Fruit fly (Drosophila melanogaster): ENCODE measurements around the gene CG15219.

The CG15219 gene

dm6 chr2L:22146247-22146646 lies 40.9 kb upstream of the CG15219 start (continued):
- TF ChIP-seq CG7928 (GFP tag; optimal IDR thresholded peaks at IDR 0.05) (no peak), gcm (GFP tag; optimal IDR thresholded peaks at IDR 0.05) (no peak), CG10267 (tag; optimal IDR thresholded peaks at IDR 0.05) (no peak), h (optimal IDR thresholded peaks at IDR 0.05) (no peak), pfk (GFP tag; optimal IDR thresholded peaks at IDR 0.05) (no peak), sd (tag; optimal IDR thresholded peaks at IDR 0.05) (no peak), bowl (GFP tag; IDR thresholded peaks at IDR 0.05) (no peak), Dll (GFP tag; IDR thresholded peaks at IDR 0.05; ENCODE audit: partially characterized antibody) (peak; percentile 59; the same call in 3 of the 4 replicates), BEAF-32 (GFP tag; optimal IDR thresholded peaks at IDR 0.05) (peak; percentile 62), CG6854 (GFP tag; optimal IDR thresholded peaks at IDR 0.05) (no peak), dan (GFP tag; IDR thresholded peaks at IDR 0.05) (no peak), mld (GFP tag; IDR thresholded peaks at IDR 0.05; ENCODE audit: partially characterized antibody) (no peak), Sry-δ (GFP tag; optimal IDR thresholded peaks at IDR 0.05) (peak; percentile 28), sima (GFP tag; optimal IDR thresholded peaks at IDR 0.05) (no peak), MTF-1 (GFP tag; optimal IDR thresholded peaks at IDR 0.05; ENCODE audit: borderline replicate concordance) (no peak), nerfin-2 (GFP tag; IDR thresholded peaks at IDR 0.05; ENCODE audit: partially characterized antibody) (0 out of 2 replicates have a peak, but pooled peaks have one; percentile 22), Spps (tag; optimal IDR thresholded peaks at IDR 0.05) (no peak), CG13287 (GFP tag; IDR thresholded peaks at IDR 0.05; ENCODE audit: partially characterized antibody) (peak; percentile 73), pum (GFP tag; optimal IDR thresholded peaks at IDR 0.05) (no peak), zen2 (GFP tag; IDR thresholded peaks at IDR 0.05; ENCODE audit: partially characterized antibody) (peak; percentile 21; the same call in 1 of the 3 replicates), sna (GFP tag; IDR thresholded peaks at IDR 0.05; ENCODE audit: partially characterized antibody) (no peak), Asciz (GFP tag; optimal IDR thresholded peaks at IDR 0.05) (no peak), CG17186 (GFP tag; optimal IDR thresholded peaks at IDR 0.05) (no peak), CG10565 (GFP tag; optimal IDR thresholded peaks at IDR 0.05) (no peak), unc-4 (GFP tag; IDR thresholded peaks at IDR 0.05; ENCODE audit: partially characterized antibody) (peak; percentile 67), Nf-YB (GFP tag; optimal IDR thresholded peaks at IDR 0.05) (no peak), Doc3 (GFP tag; IDR thresholded peaks at IDR 0.05; ENCODE audit: partially characterized antibody) (peak; percentile 48; the same call in 2 of the 3 replicates), exex (tag; optimal IDR thresholded peaks at IDR 0.05) (no peak), Fer3 (tag; optimal IDR thresholded peaks at IDR 0.05) (no peak), Jarid2 (GFP tag; optimal IDR thresholded peaks at IDR 0.05) (no peak), CG16813 (GFP tag; IDR thresholded peaks at IDR 0.05; ENCODE audit: partially characterized antibody) (no peak; the same call in 2 of the 3 replicates), Rfx (GFP tag; IDR thresholded peaks at IDR 0.05) (no peak), Bteb2 (GFP tag; optimal IDR thresholded peaks at IDR 0.05) (no peak), CG7963 (GFP tag; IDR thresholded peaks at IDR 0.05; ENCODE audit: partially characterized antibody) (no peak), NC2β (GFP tag; optimal IDR thresholded peaks at IDR 0.05) (no peak), Elba2 (GFP tag; optimal IDR thresholded peaks at IDR 0.05) (no peak), Gug (GFP tag; IDR thresholded peaks at IDR 0.05) (no peak), vvl (GFP tag; IDR thresholded peaks at IDR 0.05) (0 out of 2 replicates have a peak, but pooled peaks have one; percentile 8), CG2889 (GFP tag; IDR thresholded peaks at IDR 0.05) (no peak), CG4282 (GFP tag; optimal IDR thresholded peaks at IDR 0.05) (no peak), sob (GFP tag; IDR thresholded peaks at IDR 0.05) (0 out of 2 replicates have a peak, but pooled peaks have one; percentile 8), CG13123 (GFP tag; optimal IDR thresholded peaks at IDR 0.05) (no peak), CG18262 (tag; optimal IDR thresholded peaks at IDR 0.05) (no peak), rib (GFP tag; IDR thresholded peaks at IDR 0.05) (0 out of 2 replicates have a peak, but pooled peaks have one; percentile 15), zfh1 (GFP tag; IDR thresholded peaks at IDR 0.05) (no peak), lilli (GFP tag; optimal IDR thresholded peaks at IDR 0.05) (no peak), CG14860 (GFP tag; IDR thresholded peaks at IDR 0.05; ENCODE audit: partially characterized antibody) (0 out of 3 replicates have a peak, but pooled peaks have one; percentile 30), CG10654 (GFP tag; optimal IDR thresholded peaks at IDR 0.05) (no peak), Blimp-1 (GFP tag; optimal IDR thresholded peaks at IDR 0.05) (no peak)
